Worm (Caenorhabditis elegans) whole organism, L3 larva: ENCODE results near the gene C14F11.7.

Experiments used
- R02D3.7 ChIP-seq: fragments of 150-350 bp; optimal IDR thresholded peaks from 2 replicates; lab custom pipeline; 2014; ENCODE audit warnings: missing biosample characterization, missing genetic modification characterization
- ZK546.5 ChIP-seq: sonication (generic microtip); optimal IDR thresholded peaks from 2 replicates; lab custom pipeline; 2017; ENCODE audit warnings: missing biosample characterization, missing genetic modification characterization
- aly-2 ChIP-seq: fragments of 150-350 bp; optimal IDR thresholded peaks from 2 replicates; lab custom pipeline; 2014; ENCODE audit warnings: missing biosample characterization, missing genetic modification characterization
- ama-1 ChIP-seq: fragments of 150-350 bp; optimal IDR thresholded peaks from 2 replicates; lab custom pipeline; 2018
- ceh-16 ChIP-seq: sonication (generic microtip); optimal IDR thresholded peaks from 2 replicates; lab custom pipeline; 2017; ENCODE audit warnings: missing biosample characterization, missing genetic modification characterization
- ceh-28 ChIP-seq: fragments of 150-350 bp; optimal IDR thresholded peaks from 2 replicates; lab custom pipeline; 2014; ENCODE audit warnings: missing biosample characterization, missing genetic modification reagents, missing genetic modification characterization
- ceh-82 ChIP-seq: fragments of 150-350 bp; optimal IDR thresholded peaks from 2 replicates; lab custom pipeline; 2014; ENCODE audit warnings: missing biosample characterization, missing genetic modification characterization
- ceh-9 ChIP-seq: sonication (generic microtip); optimal IDR thresholded peaks from 2 replicates; lab custom pipeline; 2018; ENCODE audit warnings: missing biosample characterization, missing genetic modification characterization
- daf-12 ChIP-seq: fragments of 150-350 bp; optimal IDR thresholded peaks from 2 replicates; lab custom pipeline; 2014; ENCODE audit warnings: missing biosample characterization, missing genetic modification reagents, missing genetic modification characterization
- egl-27 ChIP-seq: sonication (generic microtip); optimal IDR thresholded peaks from 4 replicates; lab custom pipeline; 2017; ENCODE audit warnings: missing biosample characterization, missing genetic modification reagents, missing genetic modification characterization
- egl-5 ChIP-seq: fragments of 150-350 bp; optimal IDR thresholded peaks from 2 replicates; lab custom pipeline; 2017; ENCODE audit warnings: missing biosample characterization, missing genetic modification reagents, missing genetic modification characterization, inconsistent platforms
- elt-1 ChIP-seq: fragments of 150-350 bp; optimal IDR thresholded peaks from 2 replicates; lab custom pipeline; 2014; ENCODE audit warnings: missing biosample characterization, missing genetic modification characterization
- elt-2 ChIP-seq: sonication (generic microtip); optimal IDR thresholded peaks from 2 replicates; lab custom pipeline; 2016; ENCODE audit warnings: missing genetic modification reagents, mild to moderate bottlenecking, missing genetic modification characterization, missing compliant biosample characterization
- elt-3 ChIP-seq, 3 experiments: fragments of 150-350 bp in 1 of 3; sonication (generic microtip) in 2 of 3; optimal IDR thresholded peaks; 2 replicates in 2 of 3; 4 replicates in 1 of 3; lab custom pipeline; 2014 to 2017; ENCODE audit warnings: missing biosample characterization in 3 of 3, missing genetic modification characterization in 3 of 3
- eor-1 ChIP-seq, 2 experiments: fragments of 150-350 bp; optimal IDR thresholded peaks; 2 replicates each; lab custom pipeline; 2014 to 2018; ENCODE audit warnings: missing biosample characterization in 2 of 2, missing genetic modification characterization in 2 of 2
- fkh-10 ChIP-seq: sonication (generic microtip); optimal IDR thresholded peaks from 2 replicates; lab custom pipeline; 2017; ENCODE audit warnings: missing biosample characterization, missing genetic modification reagents, missing genetic modification characterization
- fkh-2 ChIP-seq: fragments of 150-350 bp; optimal IDR thresholded peaks from 2 replicates; lab custom pipeline; 2014; ENCODE audit warnings: missing biosample characterization, missing genetic modification reagents, missing genetic modification characterization
- fos-1 ChIP-seq: fragments of 150-350 bp; optimal IDR thresholded peaks from 2 replicates; lab custom pipeline; 2014; ENCODE audit warnings: missing biosample characterization, missing genetic modification characterization
- hmg-11 ChIP-seq: sonication (generic microtip); optimal IDR thresholded peaks from 2 replicates; lab custom pipeline; 2016; ENCODE audit warnings: missing genetic modification characterization, missing compliant biosample characterization
- jun-1 ChIP-seq: fragments of 150-350 bp; optimal IDR thresholded peaks from 2 replicates; lab custom pipeline; 2014; ENCODE audit warnings: missing biosample characterization, missing genetic modification reagents, missing genetic modification characterization
- lin-15B ChIP-seq: fragments of 150-350 bp; optimal IDR thresholded peaks from 2 replicates; lab custom pipeline; 2014; ENCODE audit warnings: missing biosample characterization, missing genetic modification characterization
- lin-39 ChIP-seq: fragments of 150-350 bp; optimal IDR thresholded peaks from 2 replicates; lab custom pipeline; 2018; ENCODE audit warnings: missing biosample characterization, missing genetic modification reagents, missing genetic modification characterization
- lsy-12 ChIP-seq: sonication (generic microtip); optimal IDR thresholded peaks from 2 replicates; lab custom pipeline; 2016; ENCODE audit warnings: mild to moderate bottlenecking, missing genetic modification characterization, missing compliant biosample characterization
- mdl-1 ChIP-seq: fragments of 150-350 bp; optimal IDR thresholded peaks from 2 replicates; lab custom pipeline; 2014; ENCODE audit warnings: missing biosample characterization, missing genetic modification characterization
- mml-1 ChIP-seq: fragments of 150-350 bp; sonication (generic microtip); optimal IDR thresholded peaks from 3 replicates; lab custom pipeline; 2014; ENCODE audit warnings: missing biosample characterization, missing genetic modification characterization
- nfya-1 ChIP-seq: sonication (generic microtip); optimal IDR thresholded peaks from 2 replicates; lab custom pipeline; 2017; ENCODE audit warnings: missing genetic modification characterization, mild to moderate bottlenecking, missing compliant biosample characterization, antibody characterized with exemption, moderate library complexity; ENCODE audit not compliant: insufficient read depth
- nhr-12 ChIP-seq: fragments of 150-350 bp; optimal IDR thresholded peaks from 2 replicates; lab custom pipeline; 2014; ENCODE audit warnings: missing biosample characterization, missing genetic modification characterization
- nhr-23 ChIP-seq: fragments of 150-350 bp; optimal IDR thresholded peaks from 2 replicates; lab custom pipeline; 2014; ENCODE audit warnings: missing biosample characterization, missing genetic modification reagents, missing genetic modification characterization
- nhr-237 ChIP-seq: fragments of 150-350 bp; optimal IDR thresholded peaks from 2 replicates; lab custom pipeline; 2014; ENCODE audit warnings: missing biosample characterization, missing genetic modification characterization
- nhr-25 ChIP-seq: sonication (generic microtip); optimal IDR thresholded peaks from 2 replicates; lab custom pipeline; 2017; ENCODE audit warnings: missing biosample characterization, missing genetic modification characterization
- nhr-28 ChIP-seq: fragments of 150-350 bp; optimal IDR thresholded peaks from 2 replicates; lab custom pipeline; 2014; ENCODE audit warnings: missing biosample characterization, missing genetic modification characterization
- nhr-43 ChIP-seq: sonication (generic microtip); optimal IDR thresholded peaks from 2 replicates; lab custom pipeline; 2016; ENCODE audit warnings: mild to moderate bottlenecking, missing genetic modification characterization, missing compliant biosample characterization; ENCODE audit not compliant: poor library complexity, severe bottlenecking
- nhr-67 ChIP-seq: fragments of 150-350 bp; optimal IDR thresholded peaks from 2 replicates; lab custom pipeline; 2014; ENCODE audit warnings: missing biosample characterization, missing genetic modification characterization
- nhr-76 ChIP-seq: fragments of 150-350 bp; sonication (generic microtip); optimal IDR thresholded peaks from 5 replicates; lab custom pipeline; 2014; ENCODE audit warnings: missing biosample characterization, missing genetic modification characterization
- nhr-77 ChIP-seq: fragments of 150-350 bp; optimal IDR thresholded peaks from 2 replicates; lab custom pipeline; 2014; ENCODE audit warnings: missing biosample characterization, missing genetic modification characterization
- pha-4 ChIP-seq: fragments of 150-350 bp; optimal IDR thresholded peaks from 2 replicates; lab custom pipeline; 2014; ENCODE audit warnings: missing biosample characterization, missing genetic modification reagents, missing genetic modification characterization
- pqm-1 ChIP-seq: fragments of 150-350 bp; optimal IDR thresholded peaks from 2 replicates; lab custom pipeline; 2017; ENCODE audit warnings: missing biosample characterization, missing genetic modification characterization, inconsistent platforms
- sea-2 ChIP-seq: fragments of 150-350 bp; sonication (generic microtip); optimal IDR thresholded peaks from 4 replicates; lab custom pipeline; 2014; ENCODE audit warnings: missing biosample characterization, missing genetic modification reagents, missing genetic modification characterization
- skn-1 ChIP-seq: fragments of 150-350 bp; optimal IDR thresholded peaks from 2 replicates; lab custom pipeline; 2014; ENCODE audit warnings: missing biosample characterization, missing genetic modification characterization
- snpc-4 ChIP-seq: fragments of 150-350 bp; optimal IDR thresholded peaks from 2 replicates; lab custom pipeline; 2014; ENCODE audit warnings: missing biosample characterization, missing genetic modification characterization
- tbx-2 ChIP-seq: sonication (generic microtip); optimal IDR thresholded peaks from 2 replicates; lab custom pipeline; 2016; ENCODE audit warnings: mild to moderate bottlenecking, missing genetic modification characterization, missing compliant biosample characterization
- unc-39 ChIP-seq: sonication (generic microtip); optimal IDR thresholded peaks from 4 replicates; lab custom pipeline; 2017; ENCODE audit warnings: missing biosample characterization, missing genetic modification characterization
- unc-62 ChIP-seq: fragments of 150-350 bp; sonication (generic microtip); optimal IDR thresholded peaks from 4 replicates; lab custom pipeline; 2014; ENCODE audit warnings: missing biosample characterization, missing genetic modification reagents, missing genetic modification characterization
- zag-1 ChIP-seq: fragments of 150-350 bp; optimal IDR thresholded peaks from 2 replicates; lab custom pipeline; 2014; ENCODE audit warnings: missing biosample characterization, missing genetic modification characterization
- ztf-11 ChIP-seq: fragments of 150-350 bp; optimal IDR thresholded peaks from 2 replicates; lab custom pipeline; 2014; ENCODE audit warnings: missing biosample characterization, missing genetic modification characterization
- ztf-4 ChIP-seq: fragments of 150-350 bp; optimal IDR thresholded peaks from 2 replicates; lab custom pipeline; 2014; ENCODE audit warnings: missing biosample characterization, missing genetic modification characterization

Gene C14F11.7

DNA sequence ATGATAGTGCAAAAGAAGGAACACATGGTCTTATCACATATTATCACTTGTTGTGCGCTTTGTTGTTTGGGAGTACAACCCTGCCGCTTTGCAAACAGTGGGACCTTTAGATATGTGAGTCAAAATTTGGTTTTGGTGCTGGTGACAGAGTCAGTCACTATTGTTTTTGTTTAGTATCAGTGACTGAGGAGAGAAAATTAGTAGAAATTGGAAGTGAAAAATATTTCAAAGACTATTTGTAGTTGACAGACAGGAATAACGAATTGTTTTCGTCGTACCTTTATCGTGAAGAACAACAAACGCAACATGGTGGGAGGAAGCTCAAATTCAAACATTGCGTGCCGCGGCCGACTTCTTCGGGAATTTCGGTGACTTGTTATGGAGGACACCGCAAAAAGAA lies 8.2 kb upstream of the C14F11.7 start, which contains the start of gene lrch-1:
Gene lrch-1 (minus strand): TSS at position 101 of the 400 bp plus-strand sequence.
- no peak for TF ChIP-seq nhr-237
- TF ChIP-seq lin-15B (tag; lab: Kevin White, UChicago): no peak
- no peak for TF ChIP-seq elt-1

DNA sequence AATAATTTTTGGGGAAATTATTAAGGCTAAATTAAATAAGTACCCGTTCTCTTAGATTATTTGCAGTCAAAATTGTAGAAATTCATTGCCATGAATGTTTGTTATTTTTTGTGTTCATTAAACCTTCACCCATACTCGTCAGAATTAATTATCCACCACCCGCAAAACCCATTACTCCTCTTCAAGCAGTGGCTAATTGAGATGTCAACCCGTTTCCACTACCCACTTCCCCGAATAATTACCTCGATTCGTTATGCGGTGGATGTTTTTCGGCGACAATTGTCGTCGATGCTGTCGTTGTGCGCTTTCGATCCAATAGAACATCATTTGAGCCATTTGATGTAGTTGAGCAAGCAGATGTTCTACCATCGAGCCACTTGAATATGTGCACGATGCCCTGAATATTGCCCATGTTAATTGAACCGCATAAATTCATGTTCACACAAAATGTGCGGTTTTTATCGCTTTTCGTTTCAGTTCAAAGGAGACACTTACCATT lies 3.0 kb upstream of the C14F11.7 start:
- TF ChIP-seq ztf-11 (tag; lab: Kevin White, UChicago) (no peak), ama-1 (lab: Kevin White, UChicago) (no peak), nhr-25 (tag; lab: Kevin White, UChicago) (no peak), nhr-67 (tag; lab: Kevin White, UChicago) (no peak), tbx-2 (tag; lab: Kevin White, UChicago) (no peak), nhr-12 (no peak), mdl-1 (no peak), skn-1 (tag; lab: Kevin White, UChicago) (no peak), unc-39 (tag; lab: Kevin White, UChicago) (no peak), zag-1 (no peak), eor-1 (tag; optimal IDR thresholded peaks at IDR 0.05; lab: Kevin White, UChicago) (no peak), R02D3.7 (tag; lab: Kevin White, UChicago) (no peak), elt-3 (tag; optimal IDR thresholded peaks at IDR 0.05; lab: Kevin White, UChicago) (no peak), egl-27 (tag; lab: Kevin White, UChicago) (no peak), ceh-82 (tag; lab: Kevin White, UChicago) (no peak), fos-1 (no peak), lsy-12 (no peak), pha-4 (tag; lab: Kevin White, UChicago) (no peak), ceh-9 (tag; lab: Kevin White, UChicago) (no peak)

- TF ChIP-seq ztf-11 (tag; lab: Kevin White, UChicago) (no peak), ceh-82 (tag; lab: Kevin White, UChicago) (peak; percentile 64), ceh-9 (tag; lab: Kevin White, UChicago) (no peak), nhr-12 (no peak), ama-1 (lab: Kevin White, UChicago) (no peak), elt-1 (no peak), tbx-2 (tag; lab: Kevin White, UChicago) (peak; percentile 85), nhr-28 (tag; lab: Kevin White, UChicago) (no peak), pha-4 (tag; lab: Kevin White, UChicago) (peak; percentile 87), daf-12 (no peak), aly-2 (peak; percentile 48), snpc-4 (peak; percentile 68), pqm-1 (tag; lab: Kevin White, UChicago) (peak; percentile 39), hmg-11 (peak; percentile 99), eor-1 (tag; optimal IDR thresholded peaks at IDR 0.05; lab: Kevin White, UChicago) (no peak), mml-1 (tag; lab: Kevin White, UChicago) (no peak), nhr-25 (tag; lab: Kevin White, UChicago) (peak; percentile 88), elt-2 (tag; lab: Kevin White, UChicago) (peak; percentile 74), lin-39 (tag; lab: Kevin White, UChicago) (peak; percentile 94), nhr-237 (no peak), nhr-76 (tag; lab: Kevin White, UChicago) (peak; percentile 39), sea-2 (peak; percentile 35), nhr-77 (peak; percentile 24), fkh-2 (tag; lab: Kevin White, UChicago) (peak; percentile 28), lin-15B (tag; lab: Kevin White, UChicago) (peak; percentile 60), ceh-28 (peak; percentile 70), unc-39 (tag; lab: Kevin White, UChicago) (peak; percentile 6), fkh-10 (GFP tag; lab: Kevin White, UChicago) (peak; percentile 20), egl-5 (tag; lab: Kevin White, UChicago) (peak; percentile 95), fos-1 (peak; percentile 52), nhr-23 (peak; percentile 73), nhr-67 (tag; lab: Kevin White, UChicago) (no peak), mdl-1 (no peak), skn-1 (tag; lab: Kevin White, UChicago) (peak; percentile 91), egl-27 (tag; lab: Kevin White, UChicago) (peak; percentile 70), lsy-12 (peak; percentile 93), R02D3.7 (tag; lab: Kevin White, UChicago) (peak; percentile 40), nfya-1 (tag; lab: Kevin White, UChicago) (peak; percentile 89), zag-1 (peak; percentile 3), ZK546.5 (tag; lab: Kevin White, UChicago) (no peak), ceh-16 (tag; lab: Kevin White, UChicago) (peak; percentile 69), ztf-4 (tag; lab: Kevin White, UChicago) (peak; percentile 81), nhr-43 (tag; lab: Kevin White, UChicago) (peak; percentile 95), unc-62 (peak; percentile 34), elt-3 (tag; optimal IDR thresholded peaks at IDR 0.05; lab: Kevin White, UChicago) (peak in 2 of 3 experiments; percentile 18 to 88), jun-1 (tag; lab: Kevin White, UChicago) (peak; percentile 81)
These were observed 675 bp downstream of the C14F11.7 start, which contains the start of gene T13C5.6 for ce11 chrX:6207687-6208088. TSS of gene T13C5.6 (minus strand) at chrX:6207687.
